Worm (Caenorhabditis elegans) whole organism, young adult: ENCODE results near the gene gst-23.

Source experiments
- hmg-1.2 ChIP-seq: fragments of 200-800 bp; sonication (Bioruptor generic); IDR thresholded peaks from 2 replicates; pipeline ENCODE4 v1.3.6; 2022; ENCODE audit warnings: missing genetic modification reagents, missing genetic modification characterization, missing compliant biosample characterization
- nfya-1 ChIP-seq: sonication (generic microtip); optimal IDR thresholded peaks from 2 replicates; lab custom pipeline; 2017; ENCODE audit warnings: antibody characterized with exemption, missing compliant biosample characterization, missing genetic modification characterization, borderline replicate concordance; ENCODE audit not compliant: insufficient read depth
- nhr-27 ChIP-seq: fragments of 200-800 bp; sonication (Bioruptor generic); optimal IDR thresholded peaks from 2 replicates; lab custom pipeline; 2018; ENCODE audit warnings: mild to moderate bottlenecking, missing genetic modification characterization, moderate library complexity, missing compliant biosample characterization
- snpc-4 ChIP-seq, 5 experiments: fragments of 150-350 bp in 1 of 5; sonication (generic microtip) in 4 of 5; optimal IDR thresholded peaks; 2 replicates each; lab custom pipeline; 2014 to 2018; ENCODE audit warnings: missing genetic modification characterization in 5 of 5, missing biosample characterization in 3 of 5, antibody characterized with exemption in 2 of 5, mild to moderate bottlenecking in 2 of 5, missing compliant biosample characterization in 2 of 5, missing genotype in 2 of 5, moderate library complexity in 2 of 5, missing genetic modification reagents in 1 of 5
- unc-62 ChIP-seq: fragments of 150-350 bp; optimal IDR thresholded peaks from 2 replicates; lab custom pipeline; 2014; ENCODE audit warnings: missing biosample characterization, missing genetic modification reagents, missing genetic modification characterization

- TF ChIP-seq nhr-27 (tag; lab: Kevin White, UChicago): no peak
- TF ChIP-seq hmg-1.2 (GFP tag; lab: Robert Waterston, UW): no peak
- TF ChIP-seq nfya-1 (tag; lab: Kevin White, UChicago): no peak
- no peak for TF ChIP-seq unc-62
- TF ChIP-seq snpc-4 (GFP tag; optimal IDR thresholded peaks at IDR 0.05; lab: Kevin White, UChicago): no peak
- no peak for TF ChIP-seq snpc-4 (tag; optimal IDR thresholded peaks at IDR 0.05; lab: Kevin White, UChicago)
Measured at ce11 chrV:3250153-3250552, 7.1 kb downstream of the gst-23 start, which contains the start of gene T28A11.13.
